Fruit fly (Drosophila melanogaster): Measurements from ENCODE around the gene Dcr-1.

Gene Dcr-1

dm6 chr3R:22732995-22733394, 7.9 kb downstream of the Dcr-1 start:
- TF ChIP-seq tna (GFP tag; IDR thresholded peaks at IDR 0.05; ENCODE audit: partially characterized antibody): 0 out of 2 replicates have a peak, but pooled peaks have one; percentile 17
- no peak for TF ChIP-seq toy (GFP tag; IDR thresholded peaks at IDR 0.05)
- TF ChIP-seq Aef1 (GFP tag; IDR thresholded peaks at IDR 0.05): no peak
- TF ChIP-seq cg (GFP tag; optimal IDR thresholded peaks at IDR 0.05): peak; percentile 53
- TF ChIP-seq lmd (GFP tag; IDR thresholded peaks at IDR 0.05): no peak
- TF ChIP-seq Trl (optimal IDR thresholded peaks at IDR 0.05): peak; percentile 58 to 66
- TF ChIP-seq Trl (GFP tag; optimal IDR thresholded peaks at IDR 0.05): no peak
- TF ChIP-seq croc (GFP tag; conservative IDR thresholded peaks at IDR 0.05): no peak

- TF ChIP-seq jigr1 (GFP tag; IDR thresholded peaks at IDR 0.05) (no peak), CG9609 (GFP tag; optimal IDR thresholded peaks at IDR 0.05) (no peak), slou (GFP tag; optimal IDR thresholded peaks at IDR 0.05) (no peak), hth (optimal IDR thresholded peaks at IDR 0.05) (no peak), jumu (GFP tag; optimal IDR thresholded peaks at IDR 0.05) (no peak), Dip3 (GFP tag; optimal IDR thresholded peaks at IDR 0.05) (no peak), Usf (GFP tag; optimal IDR thresholded peaks at IDR 0.05) (no peak), CG31224 (GFP tag; IDR thresholded peaks at IDR 0.05) (0 out of 2 replicates have a peak, but pooled peaks have one; percentile 12), CG17359 (tag; optimal IDR thresholded peaks at IDR 0.05) (peak; percentile 13), Mes4 (GFP tag; optimal IDR thresholded peaks at IDR 0.05) (no peak), CG18011 (GFP tag; optimal IDR thresholded peaks at IDR 0.05) (no peak), CG3726 (GFP tag; IDR thresholded peaks at IDR 0.05) (no peak), Six4 (GFP tag; optimal IDR thresholded peaks at IDR 0.05) (no peak), CG14667 (GFP tag; IDR thresholded peaks at IDR 0.05) (no peak), CG30403 (GFP tag; optimal IDR thresholded peaks at IDR 0.05) (peak; percentile 14), Taf1 (GFP tag; IDR thresholded peaks at IDR 0.05) (no peak), lov (optimal IDR thresholded peaks at IDR 0.05) (no peak), lov (GFP tag; IDR thresholded peaks at IDR 0.05) (no peak), ewg (GFP tag; optimal IDR thresholded peaks at IDR 0.05) (no peak), Rfx (GFP tag; IDR thresholded peaks at IDR 0.05) (peak; percentile 53), CG14965 (GFP tag; optimal IDR thresholded peaks at IDR 0.05; ENCODE audit: borderline replicate concordance) (no peak), psq (GFP tag; optimal IDR thresholded peaks at IDR 0.05) (no peak), Oli (tag; optimal IDR thresholded peaks at IDR 0.05) (peak; percentile 7), klu (GFP tag; IDR thresholded peaks at IDR 0.05) (peak; percentile 42; the same call in 1 of the 2 replicates), en (GFP tag; optimal IDR thresholded peaks at IDR 0.05) (no peak), CG15073 (GFP tag; optimal IDR thresholded peaks at IDR 0.05) (no peak), CG15479 (GFP tag; optimal IDR thresholded peaks at IDR 0.05) (no peak), NfI (GFP tag; optimal IDR thresholded peaks at IDR 0.05) (no peak), Drgx (GFP tag; IDR thresholded peaks at IDR 0.05) (peak; percentile 74), mam (GFP tag; optimal IDR thresholded peaks at IDR 0.05) (peak; percentile 7), sob (GFP tag; IDR thresholded peaks at IDR 0.05) (0 out of 2 replicates have a peak, but pooled peaks have one; percentile 22), hkb (optimal IDR thresholded peaks at IDR 0.05) (no peak), hkb (GFP tag; IDR thresholded peaks at IDR 0.05) (no peak), dati (GFP tag; IDR thresholded peaks at IDR 0.05) (no peak), crc (GFP tag; optimal IDR thresholded peaks at IDR 0.05) (no peak), HmgD (GFP tag; optimal IDR thresholded peaks at IDR 0.05) (no peak), Lhr (GFP tag; optimal IDR thresholded peaks at IDR 0.05) (no peak), scrt (GFP tag; optimal IDR thresholded peaks at IDR 0.05) (no peak), knrl (GFP tag; IDR thresholded peaks at IDR 0.05; ENCODE audit: partially characterized antibody) (no peak), NFAT (GFP tag; IDR thresholded peaks at IDR 0.05) (0 out of 2 replicates have a peak, but pooled peaks have one; percentile 23), H15 (GFP tag; IDR thresholded peaks at IDR 0.05) (no peak), CG1603 (tag; optimal IDR thresholded peaks at IDR 0.05) (peak; percentile 30), ap (GFP tag; IDR thresholded peaks at IDR 0.05) (no peak), mld (GFP tag; IDR thresholded peaks at IDR 0.05; ENCODE audit: partially characterized antibody) (no peak)
Measured at dm6 chr3R:22727857-22728256, 13.0 kb downstream of the Dcr-1 start.
